Worm (Caenorhabditis elegans): Measurements from ENCODE around the gene lap-2.

lap-2 gene

DNA sequence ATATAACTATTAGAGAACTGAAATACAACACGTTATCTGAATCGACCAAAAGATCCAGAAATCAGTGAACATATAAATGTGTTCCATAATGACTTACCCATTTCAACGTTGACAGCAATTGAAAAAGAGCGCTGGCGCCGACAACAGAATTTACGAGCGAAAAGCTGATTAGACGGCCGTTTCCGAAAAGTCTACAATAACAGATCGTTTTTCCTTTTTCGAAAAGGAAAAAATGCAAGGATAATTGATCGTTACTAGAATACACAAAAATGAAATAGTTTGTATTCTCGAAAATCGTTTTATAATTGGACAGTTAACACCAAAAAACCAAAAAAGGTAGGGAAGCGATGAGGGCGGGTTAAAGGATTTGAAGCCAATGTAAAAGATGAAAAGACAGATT is 10.1 kb downstream of the lap-2 start, which contains the start of gene srr-1:
Gene srr-1, minus strand, starts transcription at position 101 of the 400 bp plus-strand sequence.
- TF ChIP-seq aly-2 (tag; optimal IDR thresholded peaks at IDR 0.05) (no peak), lsy-2 (tag; optimal IDR thresholded peaks at IDR 0.05) (no peak), duxl-1 (tag; optimal IDR thresholded peaks at IDR 0.05; ENCODE audit: poor library complexity) (no peak), nhr-25 (tag; optimal IDR thresholded peaks at IDR 0.05; ENCODE audit: borderline replicate concordance, insufficient read depth) (no peak), mxl-3 (GFP tag; optimal IDR thresholded peaks at IDR 0.05) (no peak), nhr-102 (tag; optimal IDR thresholded peaks at IDR 0.05) (no peak), fkh-10 (GFP tag; optimal IDR thresholded peaks at IDR 0.05) (no peak)

DNA sequence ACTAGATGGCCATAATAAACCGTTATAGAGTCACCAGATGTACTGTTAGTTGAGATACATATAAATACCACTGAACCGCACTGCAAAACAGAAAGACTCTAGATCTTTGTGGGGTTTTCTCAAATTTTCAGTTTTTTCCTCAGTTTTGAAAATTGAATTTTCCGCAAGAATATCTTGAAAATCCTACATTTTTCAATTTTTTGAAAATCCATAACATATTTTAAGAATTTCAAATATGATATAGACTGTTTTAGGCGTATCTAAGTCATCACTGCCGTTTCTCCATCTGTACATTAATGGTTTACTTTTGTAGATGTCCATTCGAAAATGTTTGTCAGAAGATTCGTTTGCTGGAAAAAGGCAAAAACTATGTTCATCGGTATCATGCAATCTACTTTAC is 18.3 kb downstream of the lap-2 start, which contains the start of gene F42E8.1:
Gene F42E8.1, plus strand, starts transcription at position 301 of the 400 bp plus-strand sequence.
- TF ChIP-seq lin-15B (tag; optimal IDR thresholded peaks at IDR 0.05): no peak
- no peak for TF ChIP-seq tra-1 (GFP tag; IDR thresholded peaks at IDR 0.05)
- TF ChIP-seq hlh-30 (tag; optimal IDR thresholded peaks at IDR 0.05; ENCODE audit: insufficient read depth): no peak

DNA sequence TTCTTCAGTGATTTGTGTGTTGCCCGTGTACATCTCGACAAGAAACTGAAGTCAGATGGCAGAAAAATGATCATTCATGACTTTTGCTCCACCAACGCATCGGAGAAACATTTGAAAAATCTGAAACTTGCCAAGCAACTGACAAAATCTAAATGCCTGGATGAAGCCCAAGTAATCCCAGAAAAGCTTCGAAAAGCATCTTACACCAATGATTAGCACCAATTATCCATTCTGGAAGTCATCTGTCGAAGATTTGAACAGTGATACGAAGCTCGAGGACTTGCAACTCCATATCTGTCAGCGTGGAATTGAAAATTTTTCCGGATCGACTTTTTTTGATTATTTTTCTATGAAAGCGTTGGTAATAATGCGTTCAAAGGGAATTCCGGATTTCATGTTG is 19.9 kb downstream of the lap-2 start:
- TF ChIP-seq unc-62 (GFP tag; optimal IDR thresholded peaks at IDR 0.05 in 1 of 2) (peak in 1 of 2 experiments; percentile 91), unc-62 (tag; optimal IDR thresholded peaks at IDR 0.05) (no peak), gei-8 (GFP tag; optimal IDR thresholded peaks at IDR 0.05) (no peak)

DNA sequence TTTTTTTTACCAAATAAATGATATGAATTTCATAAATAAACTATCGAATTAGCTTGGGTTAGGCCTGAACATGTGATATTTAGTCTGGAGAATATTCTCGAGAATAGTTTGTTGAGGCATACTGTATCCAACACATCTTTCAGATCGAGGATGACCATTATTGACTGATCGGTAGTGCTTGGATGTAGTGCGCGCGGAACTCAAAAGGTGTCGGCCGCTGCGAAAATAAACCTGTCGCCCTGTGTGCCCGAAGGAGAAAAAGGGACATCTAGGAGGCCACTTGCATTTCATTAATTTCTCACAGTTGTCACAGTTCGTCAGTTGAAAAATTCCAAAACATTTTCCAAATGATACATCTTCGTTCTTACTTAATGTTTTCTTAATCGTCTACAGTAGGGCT is 20.7 kb downstream of the lap-2 start:
- no peak for TF ChIP-seq daf-12 (tag; optimal IDR thresholded peaks at IDR 0.05)
- TF ChIP-seq daf-19 (GFP tag; conservative IDR thresholded peaks at IDR 0.05): 0 out of 2 replicates have a peak, but pooled peaks have one; percentile 13
- TF ChIP-seq aha-1 (tag): peak; percentile 56
- 0 out of 2 replicates have a peak, but pooled peaks have one; percentile 31 for TF ChIP-seq ceh-44 (GFP tag; IDR thresholded peaks at IDR 0.05)
- no peak for TF ChIP-seq lin-39 (tag; optimal IDR thresholded peaks at IDR 0.05)

DNA sequence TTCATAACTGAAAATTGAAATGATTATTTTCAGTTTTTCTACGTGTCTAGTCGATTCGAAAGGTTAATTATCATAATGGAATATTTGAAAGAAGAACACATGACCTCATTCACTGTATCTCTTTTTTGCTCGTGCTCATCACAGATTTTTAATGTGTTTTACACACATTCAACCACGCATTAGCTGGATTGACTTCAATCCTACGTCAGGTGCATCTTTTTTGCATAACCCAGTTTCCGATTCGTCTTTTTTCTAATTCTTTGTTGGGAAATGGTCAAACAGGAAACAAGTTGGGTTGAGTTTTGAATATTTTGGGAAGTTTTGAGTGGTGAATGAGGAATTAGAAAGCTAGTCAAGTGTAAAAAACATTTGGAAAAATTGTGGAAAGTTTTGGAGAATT is 26.8 kb downstream of the lap-2 start:
- TF ChIP-seq lin-1 (GFP tag; IDR thresholded peaks at IDR 0.05) (no peak), mdl-1 (tag; optimal IDR thresholded peaks at IDR 0.05) (no peak), mxl-2 (GFP tag; conservative IDR thresholded peaks at IDR 0.05) (no peak), ceh-20 (GFP tag; IDR thresholded peaks at IDR 0.05) (no peak), aha-1 (tag) (peak; percentile 91), ceh-32 (tag; optimal IDR thresholded peaks at IDR 0.05; ENCODE audit: poor library complexity) (no peak)

DNA sequence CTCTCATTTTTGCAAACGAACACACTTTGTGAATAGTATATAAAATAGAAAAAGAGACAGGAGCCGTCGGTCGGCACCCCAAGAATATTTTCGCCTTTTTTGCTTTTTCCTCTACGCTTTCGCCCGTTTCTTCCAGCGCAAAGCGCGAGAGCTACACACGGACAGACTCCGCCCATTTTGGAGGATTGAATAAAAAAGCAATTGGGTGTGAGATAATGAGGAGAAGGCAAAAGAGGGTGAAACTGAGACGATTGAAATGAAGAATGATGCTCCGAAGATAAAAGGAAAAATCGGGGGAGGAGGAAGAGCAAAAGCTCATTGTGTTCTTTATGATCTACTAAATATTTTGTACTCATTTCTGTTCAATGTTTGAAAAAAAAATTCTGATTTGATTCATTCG is 27.5 kb downstream of the lap-2 start, which contains the start of gene C34B4.3:
Gene C34B4.3, minus strand, starts transcription at position 101 of the 400 bp plus-strand sequence.
- no peak for TF ChIP-seq nhr-102 (tag; optimal IDR thresholded peaks at IDR 0.05)
- no peak for TF ChIP-seq mxl-3 (GFP tag; optimal IDR thresholded peaks at IDR 0.05)
- TF ChIP-seq F10B5.3 (tag; optimal IDR thresholded peaks at IDR 0.05): no peak
- TF ChIP-seq skn-1 (tag; optimal IDR thresholded peaks at IDR 0.05): no peak
- TF ChIP-seq ctbp-1 (GFP tag; IDR thresholded peaks at IDR 0.05): no peak
- no peak for TF ChIP-seq fos-1 (tag; optimal IDR thresholded peaks at IDR 0.05)
- TF ChIP-seq zip-2 (tag; optimal IDR thresholded peaks at IDR 0.05): no peak
- TF ChIP-seq tag-97 (GFP tag; IDR thresholded peaks at IDR 0.05): no peak
- TF ChIP-seq dmd-9 (GFP tag; IDR thresholded peaks at IDR 0.05): no peak
- TF ChIP-seq unc-62 (GFP tag; optimal IDR thresholded peaks at IDR 0.05 in 1 of 2): no peak
- TF ChIP-seq unc-62 (tag; optimal IDR thresholded peaks at IDR 0.05): no peak
- TF ChIP-seq nhr-6 (tag; optimal IDR thresholded peaks at IDR 0.05): no peak
- TF ChIP-seq php-3 (GFP tag; IDR thresholded peaks at IDR 0.05): no peak
- TF ChIP-seq nhr-111 (GFP tag; optimal IDR thresholded peaks at IDR 0.05): no peak
- TF ChIP-seq ztf-7 (tag; optimal IDR thresholded peaks at IDR 0.05): no peak
